Fruit fly (Drosophila melanogaster): ENCODE results near the gene CG15386.

CG15386 gene

dm6 chr2L:2217067-2217684, at the start of gene CG15386, which contains the start of the genes CG42371 and mio:
CG15386 (minus strand) TSS chr2L:2217246.
CG42371 (minus strand) TSS chr2L:2217246.
mio (plus strand) TSS chr2L:2217290.
- TF ChIP-seq CTCF (optimal IDR thresholded peaks at IDR 0.05) (no peak), CG8478 (optimal IDR thresholded peaks at IDR 0.05) (no peak)

DNA sequence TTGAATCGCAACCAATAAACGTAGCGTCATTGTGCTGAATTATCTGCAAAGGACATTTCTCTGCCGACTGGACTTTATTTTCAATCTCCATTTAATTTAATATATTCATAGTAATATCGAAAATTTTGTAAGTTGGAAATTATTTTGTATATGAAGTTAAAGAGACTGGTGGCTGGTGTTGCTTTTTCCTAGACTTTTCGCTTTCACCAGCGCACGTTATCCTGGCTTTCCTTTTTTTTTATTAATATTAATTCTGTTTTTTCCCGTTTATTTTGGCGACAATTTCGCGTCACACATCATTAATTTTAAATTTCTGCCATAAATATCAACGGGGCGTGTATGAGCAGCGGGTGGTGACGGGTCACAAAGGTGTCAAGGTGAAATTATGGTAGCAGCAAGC, 48.2 kb upstream of the CG15386 start, which contains the start of gene CG34049:
CG34049 (minus strand) TSS at position 101 of the 400 bp plus-strand sequence.
- no peak for TF ChIP-seq CTCF (optimal IDR thresholded peaks at IDR 0.05)
- TF ChIP-seq CG8478 (optimal IDR thresholded peaks at IDR 0.05), result no peak

DNA sequence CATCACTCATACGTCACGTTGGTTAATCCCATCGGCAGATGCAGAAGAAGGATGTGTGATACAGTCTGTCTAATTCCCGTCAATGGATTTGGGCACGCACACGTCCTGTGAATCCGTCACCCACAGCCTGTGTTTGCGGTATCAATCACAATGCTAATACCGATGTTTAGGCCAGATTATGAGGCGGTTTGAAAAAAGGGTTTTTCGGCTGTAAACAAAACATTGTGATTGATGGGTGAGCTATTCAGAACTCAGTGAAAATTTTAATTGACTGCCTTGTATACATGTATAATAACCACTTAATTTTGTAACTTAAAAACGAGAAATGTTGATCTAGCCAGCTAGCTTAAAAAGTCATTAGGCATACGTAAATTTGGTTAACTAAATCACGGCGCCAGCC, 46.1 kb upstream of the CG15386 start, which contains the start of gene CG4270:
CG4270 (plus strand) TSS at position 301 of the 400 bp plus-strand sequence.
- TF ChIP-seq CG8478 (optimal IDR thresholded peaks at IDR 0.05) (no peak), CTCF (optimal IDR thresholded peaks at IDR 0.05) (no peak)

- TF ChIP-seq CTCF (optimal IDR thresholded peaks at IDR 0.05) (no peak), CG8478 (optimal IDR thresholded peaks at IDR 0.05) (no peak)
Observed at dm6 chr2L:2254950-2255349, 37.9 kb upstream of the CG15386 start, which contains the start of gene Send1. Send1 (minus strand) TSS chr2L:2255050.

- TF ChIP-seq CG8478 (optimal IDR thresholded peaks at IDR 0.05) (no peak), CTCF (optimal IDR thresholded peaks at IDR 0.05) (no peak)
Observed at dm6 chr2L:2252745-2253144, 35.7 kb upstream of the CG15386 start, which contains the start of gene CG17234. CG17234 (plus strand) TSS chr2L:2253045.

- TF ChIP-seq CTCF (optimal IDR thresholded peaks at IDR 0.05) (no peak), CG8478 (optimal IDR thresholded peaks at IDR 0.05) (no peak)
Observed at dm6 chr2L:2252241-2252640, 35.2 kb upstream of the CG15386 start, which contains the start of gene CG17239. CG17239 (minus strand) TSS chr2L:2252341.

DNA sequence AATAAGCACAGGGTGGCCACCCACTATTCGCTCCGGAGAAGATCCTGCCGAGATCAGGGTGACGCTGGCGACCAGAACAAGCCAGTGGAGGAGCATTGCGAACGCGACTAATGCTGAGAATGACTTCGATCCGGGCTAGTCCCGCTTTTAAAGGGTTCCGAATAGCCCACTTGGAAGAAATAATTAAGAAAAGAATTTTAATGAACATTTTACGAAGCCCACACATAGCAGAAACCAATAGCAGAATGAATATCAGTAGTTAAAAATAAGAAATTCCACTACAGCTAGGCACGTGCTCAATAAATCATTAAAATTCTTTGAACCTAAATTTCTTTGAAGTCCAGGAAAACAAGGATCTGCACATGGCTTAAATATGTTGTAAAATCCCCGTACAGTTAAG, 34.1 kb upstream of the CG15386 start, which contains the start of gene Ser12:
Ser12 (minus strand) TSS at position 101 of the 400 bp plus-strand sequence.
- TF ChIP-seq CG8478 (optimal IDR thresholded peaks at IDR 0.05) (no peak), CTCF (optimal IDR thresholded peaks at IDR 0.05) (no peak)

dm6 chr2L:2249578-2249977, 32.5 kb upstream of the CG15386 start:
- TF ChIP-seq CTCF (optimal IDR thresholded peaks at IDR 0.05), result no peak
- no peak for TF ChIP-seq CG8478 (optimal IDR thresholded peaks at IDR 0.05)

dm6 chr2L:2242783-2243182, 25.7 kb upstream of the CG15386 start:
- no peak for TF ChIP-seq CTCF (optimal IDR thresholded peaks at IDR 0.05)
- no peak for TF ChIP-seq CG8478 (optimal IDR thresholded peaks at IDR 0.05)

DNA sequence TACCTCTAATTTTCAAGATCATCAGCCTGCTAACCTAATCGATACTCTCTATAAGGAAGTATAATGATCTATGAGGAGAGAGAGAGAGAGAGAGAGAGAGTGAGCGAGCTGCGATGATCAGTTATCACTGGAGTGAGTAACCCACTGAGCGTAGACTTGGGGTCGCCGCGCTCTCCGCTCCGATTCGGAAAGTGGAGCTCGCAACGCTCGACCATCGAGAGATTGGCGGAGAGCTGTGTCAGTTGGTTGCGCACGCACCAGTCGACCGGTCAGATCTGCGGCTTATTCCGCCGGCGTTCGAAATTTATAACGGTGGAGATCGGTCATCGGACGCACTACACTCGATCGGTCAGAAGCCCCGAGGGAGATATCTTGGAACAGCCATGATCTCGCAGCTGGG, 25.1 kb upstream of the CG15386 start, which contains the start of gene CG4267:
CG4267 (plus strand) TSS at position 240 of the 400 bp plus-strand sequence.
- TF ChIP-seq CTCF (optimal IDR thresholded peaks at IDR 0.05) (no peak), CG8478 (optimal IDR thresholded peaks at IDR 0.05) (no peak)

- no peak for TF ChIP-seq CTCF (optimal IDR thresholded peaks at IDR 0.05)
- TF ChIP-seq CG8478 (optimal IDR thresholded peaks at IDR 0.05), result no peak
Observed at dm6 chr2L:2240493-2240892, 23.4 kb upstream of the CG15386 start, which contains the start of gene Tengl1. Tengl1 (minus strand) TSS chr2L:2240593.

dm6 chr2L:2239284-2239683, 22.2 kb upstream of the CG15386 start, which contains the start of gene Tengl2:
Tengl2 (minus strand) TSS chr2L:2239384.
- TF ChIP-seq CG8478 (optimal IDR thresholded peaks at IDR 0.05) (no peak), CTCF (optimal IDR thresholded peaks at IDR 0.05) (no peak)

- TF ChIP-seq CG8478 (optimal IDR thresholded peaks at IDR 0.05) (no peak), CTCF (optimal IDR thresholded peaks at IDR 0.05) (no peak)
Observed at dm6 chr2L:2238151-2238550, 21.1 kb upstream of the CG15386 start, which contains the start of gene Tengl3. Tengl3 (minus strand) TSS chr2L:2238251.

DNA sequence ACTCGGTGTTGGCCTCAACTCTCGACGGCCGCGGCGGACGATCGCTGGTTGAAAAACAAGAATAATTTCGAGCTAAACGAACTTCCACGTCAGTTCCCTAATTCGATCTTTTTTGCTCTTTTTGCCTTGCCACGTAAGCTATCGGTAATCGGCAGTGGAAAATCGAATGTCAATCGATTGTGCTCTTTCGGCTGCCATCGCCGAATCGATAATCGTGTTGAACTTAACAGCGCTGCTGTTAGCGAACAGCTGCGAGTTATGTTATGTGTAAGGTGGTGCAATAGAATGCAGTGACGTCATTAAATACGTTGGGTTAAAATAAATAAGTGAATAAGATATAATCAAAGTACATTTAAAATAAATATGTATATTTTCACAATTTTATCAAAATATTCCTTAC, 19.7 kb upstream of the CG15386 start, which contains the start of gene Sec24CD:
Sec24CD (minus strand) TSS at position 123 of the 400 bp plus-strand sequence.
- TF ChIP-seq CG8478 (optimal IDR thresholded peaks at IDR 0.05), result no peak
- TF ChIP-seq CTCF (optimal IDR thresholded peaks at IDR 0.05), result no peak

dm6 chr2L:2228179-2228849, 11.3 kb upstream of the CG15386 start:
- no peak for TF ChIP-seq CG8478 (optimal IDR thresholded peaks at IDR 0.05)
- TF ChIP-seq CTCF (optimal IDR thresholded peaks at IDR 0.05), result no peak

All from S2 (cell line).